Worm (Caenorhabditis elegans): ENCODE data around the gene clc-7.

DNA sequence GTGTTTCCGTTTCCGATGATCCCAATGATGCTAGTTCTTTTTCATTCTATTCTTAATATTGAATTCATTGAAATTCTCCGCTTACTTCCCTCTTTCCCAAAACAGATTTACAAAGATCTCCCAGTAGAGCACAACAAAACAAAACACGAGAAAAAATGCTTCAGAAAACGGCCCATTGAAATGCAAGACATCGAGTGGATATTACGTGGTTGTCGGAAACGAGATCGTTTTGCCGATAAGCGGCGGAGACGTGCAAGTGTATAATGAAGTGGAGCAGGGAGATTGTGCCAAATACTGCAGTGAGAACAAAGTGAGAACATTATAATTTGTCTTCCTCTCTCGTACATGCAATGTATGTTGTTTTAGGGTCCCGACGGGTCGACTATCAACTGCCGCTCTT lies 41.4 kb upstream of the clc-7 start:
- TF ChIP-seq tab-1 (GFP tag; IDR thresholded peaks at IDR 0.05) (no peak), ztf-23 (GFP tag; IDR thresholded peaks at IDR 0.05) (no peak), cog-1 (tag; optimal IDR thresholded peaks at IDR 0.05) (no peak), ref-1 (GFP tag; conservative IDR thresholded peaks at IDR 0.05) (no peak), ztf-29 (GFP tag; IDR thresholded peaks at IDR 0.05) (no peak)

Data from whole organism, midembryonic.